Worm (Caenorhabditis elegans) whole organism, mixed stage, embryonic: ENCODE measurements around the gene mrpl-12.

Experiments used
- M03D4.4 ChIP-seq: sonication (generic microtip); optimal IDR thresholded peaks from 2 replicates; lab custom pipeline; 2017; ENCODE audit warnings: mild to moderate bottlenecking, missing genetic modification characterization, missing compliant biosample characterization
- bed-3 ChIP-seq: fragments of 200-800 bp; sonication (Bioruptor generic); optimal IDR thresholded peaks from 3 replicates; lab custom pipeline; 2018; ENCODE audit warnings: mild to moderate bottlenecking, missing genetic modification characterization, moderate library complexity, missing compliant biosample characterization
- blmp-1 ChIP-seq: fragments of 150-350 bp; optimal IDR thresholded peaks from 2 replicates; lab custom pipeline; 2014; ENCODE audit warnings: missing biosample characterization, missing genetic modification characterization
- ceh-39 ChIP-seq: fragments of 150-350 bp; optimal IDR thresholded peaks from 2 replicates; lab custom pipeline; 2014; ENCODE audit warnings: missing biosample characterization, missing genetic modification characterization
- ceh-43 ChIP-seq: fragments of 200-800 bp; sonication (Bioruptor generic); optimal IDR thresholded peaks from 2 replicates; lab custom pipeline; 2018; ENCODE audit warnings: mild to moderate bottlenecking, missing genetic modification characterization, moderate library complexity, missing compliant biosample characterization
- ceh-83 ChIP-seq: fragments of 200-800 bp; sonication (Bioruptor generic); optimal IDR thresholded peaks from 2 replicates; lab custom pipeline; 2018; ENCODE audit warnings: mild to moderate bottlenecking, missing genetic modification characterization, missing compliant biosample characterization
- ces-1 ChIP-seq: fragments of 150-350 bp; optimal IDR thresholded peaks from 2 replicates; lab custom pipeline; 2014; ENCODE audit warnings: missing biosample characterization, missing genetic modification reagents, missing genetic modification characterization
- cnd-1 ChIP-seq: fragments of 200-800 bp; sonication (Bioruptor generic); optimal IDR thresholded peaks from 2 replicates; lab custom pipeline; 2018; ENCODE audit warnings: mild to moderate bottlenecking, missing genetic modification characterization, missing compliant biosample characterization
- drap-1 ChIP-seq: fragments of 200-800 bp; sonication (Bioruptor generic); optimal IDR thresholded peaks from 3 replicates; lab custom pipeline; 2018; ENCODE audit warnings: mild to moderate bottlenecking, missing genetic modification characterization, missing compliant biosample characterization
- elt-1 ChIP-seq: sonication (generic microtip); optimal IDR thresholded peaks from 2 replicates; lab custom pipeline; 2017; ENCODE audit warnings: missing genetic modification characterization, mild to moderate bottlenecking, missing compliant biosample characterization, antibody characterized with exemption, moderate library complexity, borderline replicate concordance; ENCODE audit not compliant: insufficient read depth
- elt-3 ChIP-seq: fragments of 150-350 bp; optimal IDR thresholded peaks from 2 replicates; lab custom pipeline; 2014; ENCODE audit warnings: missing biosample characterization, missing genetic modification characterization
- flh-1 ChIP-seq: fragments of 200-800 bp; sonication (Bioruptor generic); optimal IDR thresholded peaks from 2 replicates; lab custom pipeline; 2018; ENCODE audit warnings: mild to moderate bottlenecking, missing genetic modification characterization, moderate library complexity, missing compliant biosample characterization
- ham-2 ChIP-seq: fragments of 200-800 bp; sonication (Bioruptor generic); optimal IDR thresholded peaks from 2 replicates; lab custom pipeline; 2018; ENCODE audit warnings: mild to moderate bottlenecking, missing genetic modification characterization, missing compliant biosample characterization
- hlh-1 ChIP-seq: fragments of 150-350 bp; optimal IDR thresholded peaks from 2 replicates; lab custom pipeline; 2014; ENCODE audit warnings: missing biosample characterization, missing genetic modification reagents, missing genetic modification characterization
- lin-13 ChIP-seq: fragments of 150-350 bp; optimal IDR thresholded peaks from 2 replicates; lab custom pipeline; 2014; ENCODE audit warnings: missing biosample characterization, missing genetic modification characterization
- lin-32 ChIP-seq: fragments of 200-800 bp; sonication (Bioruptor generic); optimal IDR thresholded peaks from 2 replicates; lab custom pipeline; 2018; ENCODE audit warnings: mild to moderate bottlenecking, missing genetic modification characterization, missing compliant biosample characterization
- lsy-2 ChIP-seq: fragments of 150-350 bp; optimal IDR thresholded peaks from 2 replicates; lab custom pipeline; 2014; ENCODE audit warnings: missing biosample characterization, missing genetic modification characterization
- mab-5 ChIP-seq: fragments of 150-350 bp; optimal IDR thresholded peaks from 2 replicates; lab custom pipeline; 2014; ENCODE audit warnings: missing biosample characterization, missing genetic modification characterization
- mep-1 ChIP-seq: fragments of 150-350 bp; optimal IDR thresholded peaks from 2 replicates; lab custom pipeline; 2017; ENCODE audit warnings: missing biosample characterization, missing genetic modification reagents, missing genetic modification characterization, inconsistent platforms
- mls-2 ChIP-seq: sonication (generic microtip); optimal IDR thresholded peaks from 2 replicates; lab custom pipeline; 2016; ENCODE audit warnings: mild to moderate bottlenecking, missing genetic modification characterization, moderate library complexity, missing compliant biosample characterization
- nhr-12 ChIP-seq: fragments of 150-350 bp; optimal IDR thresholded peaks from 2 replicates; lab custom pipeline; 2014; ENCODE audit warnings: missing biosample characterization, missing genetic modification characterization
- nhr-2 ChIP-seq: fragments of 150-350 bp; optimal IDR thresholded peaks from 2 replicates; lab custom pipeline; 2014; ENCODE audit warnings: missing biosample characterization, missing genetic modification characterization
- nhr-237 ChIP-seq: fragments of 150-350 bp; optimal IDR thresholded peaks from 2 replicates; lab custom pipeline; 2014; ENCODE audit warnings: missing biosample characterization, missing genetic modification characterization
- nhr-28 ChIP-seq: fragments of 150-350 bp; optimal IDR thresholded peaks from 2 replicates; lab custom pipeline; 2014; ENCODE audit warnings: missing biosample characterization, missing genetic modification characterization
- nhr-76 ChIP-seq: sonication (generic microtip); optimal IDR thresholded peaks from 2 replicates; lab custom pipeline; 2017; ENCODE audit warnings: missing biosample characterization, missing genetic modification characterization
- pha-4 ChIP-seq: fragments of 150-350 bp; optimal IDR thresholded peaks from 2 replicates; lab custom pipeline; 2018; ENCODE audit warnings: missing biosample characterization, missing genetic modification reagents, missing genetic modification characterization
- sem-2 ChIP-seq: fragments of 200-800 bp; sonication (Bioruptor generic); optimal IDR thresholded peaks from 2 replicates; lab custom pipeline; 2018; ENCODE audit warnings: mild to moderate bottlenecking, missing genetic modification characterization, missing compliant biosample characterization
- snpc-4 ChIP-seq: fragments of 150-350 bp; optimal IDR thresholded peaks from 2 replicates; lab custom pipeline; 2014; ENCODE audit warnings: missing biosample characterization, missing genetic modification characterization
- sptf-1 ChIP-seq: sonication (generic microtip); optimal IDR thresholded peaks from 2 replicates; lab custom pipeline; 2017; ENCODE audit warnings: mild to moderate bottlenecking, missing genetic modification characterization, moderate library complexity, missing compliant biosample characterization
- tbx-8 ChIP-seq: fragments of 200-800 bp; sonication (Bioruptor generic); optimal IDR thresholded peaks from 2 replicates; lab custom pipeline; 2018; ENCODE audit warnings: mild to moderate bottlenecking, missing genetic modification characterization, moderate library complexity, missing compliant biosample characterization
- unc-120 ChIP-seq: sonication (generic microtip); optimal IDR thresholded peaks from 2 replicates; lab custom pipeline; 2017; ENCODE audit warnings: missing genetic modification characterization, missing compliant biosample characterization; ENCODE audit not compliant: poor library complexity, severe bottlenecking
- unc-39 ChIP-seq: fragments of 150-350 bp; optimal IDR thresholded peaks from 2 replicates; lab custom pipeline; 2014; ENCODE audit warnings: missing biosample characterization, missing genetic modification characterization
- unc-62 ChIP-seq: fragments of 150-350 bp; optimal IDR thresholded peaks from 2 replicates; lab custom pipeline; 2014; ENCODE audit warnings: missing biosample characterization, missing genetic modification reagents, missing genetic modification characterization
- zip-8 ChIP-seq: fragments of 150-350 bp; optimal IDR thresholded peaks from 2 replicates; lab custom pipeline; 2014; ENCODE audit warnings: missing biosample characterization, missing genetic modification characterization
- ztf-11 ChIP-seq: fragments of 150-350 bp; optimal IDR thresholded peaks from 2 replicates; lab custom pipeline; 2014; ENCODE audit warnings: missing biosample characterization, missing genetic modification characterization

mrpl-12 gene

ce11 chrIII:10739902-10740301 is 32.3 kb downstream of the mrpl-12 start:
- TF ChIP-seq mls-2 (tag; lab: Kevin White, UChicago): peak; percentile 6
- TF ChIP-seq sptf-1 (tag; lab: Kevin White, UChicago): peak; percentile 26
- no peak for TF ChIP-seq ceh-83 (GFP tag; lab: Kevin White, UChicago)
- no peak for TF ChIP-seq lin-13 (tag; lab: Kevin White, UChicago)
- TF ChIP-seq ham-2 (GFP tag; lab: Kevin White, UChicago): peak; percentile 22
- TF ChIP-seq snpc-4 (tag; lab: Kevin White, UChicago): no peak
- TF ChIP-seq mep-1 (tag; lab: Kevin White, UChicago): peak; percentile 11
- TF ChIP-seq unc-120: peak; percentile 74
- peak; percentile 40 for TF ChIP-seq nhr-237 (tag; lab: Kevin White, UChicago)
- no peak for TF ChIP-seq sem-2 (GFP tag; lab: Kevin White, UChicago)
- peak; percentile 52 for TF ChIP-seq ces-1 (GFP tag; lab: Kevin White, UChicago)

- TF ChIP-seq tbx-8 (GFP tag; lab: Kevin White, UChicago) (no peak), nhr-2 (no peak), mab-5 (tag; lab: Kevin White, UChicago) (no peak), cnd-1 (tag; lab: Kevin White, UChicago) (no peak), nhr-237 (tag; lab: Kevin White, UChicago) (no peak), ces-1 (GFP tag; lab: Kevin White, UChicago) (no peak), lin-32 (no peak), nhr-12 (no peak), elt-3 (tag; lab: Kevin White, UChicago) (no peak), bed-3 (GFP tag; lab: Kevin White, UChicago) (no peak), flh-1 (GFP tag; lab: Kevin White, UChicago) (no peak)
- TF ChIP-seq, all 35 proteins: peak for 0
These were observed 33.0 kb downstream of the mrpl-12 start, which contains the start of gene K01G5.8 for ce11 chrIII:10740518-10740917. Gene K01G5.8, minus strand, starts transcription at chrIII:10740772.

- TF ChIP-seq lin-32 (no peak), pha-4 (tag; lab: Kevin White, UChicago) (peak; percentile 18), bed-3 (GFP tag; lab: Kevin White, UChicago) (no peak), blmp-1 (no peak), elt-1 (tag; lab: Kevin White, UChicago) (no peak), lin-13 (tag; lab: Kevin White, UChicago) (peak; percentile 55), nhr-237 (tag; lab: Kevin White, UChicago) (peak; percentile 76), flh-1 (GFP tag; lab: Kevin White, UChicago) (no peak), cnd-1 (tag; lab: Kevin White, UChicago) (no peak), zip-8 (tag; lab: Kevin White, UChicago) (no peak), mab-5 (tag; lab: Kevin White, UChicago) (no peak), ham-2 (GFP tag; lab: Kevin White, UChicago) (no peak), ceh-43 (no peak), snpc-4 (tag; lab: Kevin White, UChicago) (no peak), sem-2 (GFP tag; lab: Kevin White, UChicago) (no peak), nhr-2 (no peak), unc-39 (tag; lab: Kevin White, UChicago) (no peak), unc-62 (GFP tag; lab: Kevin White, UChicago) (no peak), ztf-11 (tag; lab: Kevin White, UChicago) (no peak), ceh-39 (tag; lab: Kevin White, UChicago) (peak; percentile 60), nhr-28 (tag; lab: Kevin White, UChicago) (no peak), unc-120 (no peak), nhr-76 (tag; lab: Kevin White, UChicago) (no peak), elt-3 (tag; lab: Kevin White, UChicago) (no peak), drap-1 (GFP tag; lab: Kevin White, UChicago) (peak; percentile 28), nhr-12 (no peak), ceh-83 (GFP tag; lab: Kevin White, UChicago) (peak; percentile 30), mls-2 (tag; lab: Kevin White, UChicago) (no peak), ces-1 (GFP tag; lab: Kevin White, UChicago) (peak; percentile 17), mep-1 (tag; lab: Kevin White, UChicago) (peak; percentile 93), hlh-1 (peak; percentile 17), tbx-8 (GFP tag; lab: Kevin White, UChicago) (no peak), sptf-1 (tag; lab: Kevin White, UChicago) (no peak), M03D4.4 (no peak), lsy-2 (tag; lab: Kevin White, UChicago) (peak; percentile 70)
These were observed 34.9 kb downstream of the mrpl-12 start, which contains the start of the genes tbb-1 and rib-2 for ce11 chrIII:10742382-10742860. Gene tbb-1, minus strand, starts transcription at chrIII:10742432. Gene rib-2, plus strand, starts transcription at chrIII:10742810.
